Fruit fly (Drosophila melanogaster) whole organism, embryonic: ENCODE results near the gene shv.
A peak's percentile ranks its signal among the peaks of the same experiment; 100 is the strongest.

Experiments used
- Bgb ChIP-seq: fragments of 200-800 bp; sonication (Bioruptor generic); IDR thresholded peaks from 2 replicates; pipeline ENCODE4 v1.3.6; 2022; ENCODE audit warnings: missing biosample characterization, missing genetic modification characterization; ENCODE audit not compliant: partially characterized antibody
- CG10267 ChIP-seq: fragments of 200-800 bp; sonication (Bioruptor generic); optimal IDR thresholded peaks from 2 replicates; lab custom pipeline; 2018; ENCODE audit warnings: missing biosample characterization, mild to moderate bottlenecking, missing genetic modification characterization, moderate library complexity
- CG11093 ChIP-seq: fragments of 200-800 bp; sonication (Bioruptor generic); IDR thresholded peaks from 3 replicates; pipeline ENCODE4 v1.3.6; 2022; ENCODE audit warnings: missing biosample characterization, missing genetic modification characterization
- CG11560 ChIP-seq: fragments of 200-800 bp; sonication (Bioruptor generic); IDR thresholded peaks from 3 replicates; pipeline ENCODE4 v1.3.6; 2022; ENCODE audit warnings: missing biosample characterization, missing genetic modification characterization
- CG11695 ChIP-seq: fragments of 200-800 bp; sonication (Bioruptor generic); IDR thresholded peaks from 3 replicates; pipeline ENCODE4 v1.3.6; 2022; ENCODE audit warnings: missing biosample characterization, missing genetic modification characterization
- CG12104 ChIP-seq: fragments of 200-800 bp; sonication (Bioruptor generic); optimal IDR thresholded peaks from 3 replicates; lab custom pipeline; 2016; ENCODE audit warnings: missing biosample characterization, missing genetic modification characterization
- CG12299 ChIP-seq: fragments of 200-800 bp; sonication (Bioruptor generic); optimal IDR thresholded peaks from 2 replicates; lab custom pipeline; 2018; ENCODE audit warnings: missing biosample characterization, mild to moderate bottlenecking, missing genetic modification characterization
- CG13123 ChIP-seq: fragments of 200-800 bp; sonication (Bioruptor generic); optimal IDR thresholded peaks from 2 replicates; lab custom pipeline; 2016; ENCODE audit warnings: missing biosample characterization, missing genetic modification characterization
- CG13624 ChIP-seq: fragments of 200-800 bp; sonication (Bioruptor generic); optimal IDR thresholded peaks from 2 replicates; lab custom pipeline; 2016; ENCODE audit warnings: missing biosample characterization, missing genetic modification characterization
- CG15269 ChIP-seq: fragments of 200-800 bp; sonication (Bioruptor generic); optimal IDR thresholded peaks from 2 replicates; lab custom pipeline; 2018; ENCODE audit warnings: missing biosample characterization, mild to moderate bottlenecking, missing genetic modification characterization, moderate library complexity
- CG1602 ChIP-seq: fragments of 200-800 bp; sonication (Bioruptor generic); optimal IDR thresholded peaks from 3 replicates; lab custom pipeline; 2016; ENCODE audit warnings: missing biosample characterization, missing genetic modification characterization
- CG17612 ChIP-seq: fragments of 200-800 bp; sonication (Bioruptor generic); IDR thresholded peaks from 2 replicates; pipeline ENCODE4 v1.3.6; 2022; ENCODE audit warnings: missing biosample characterization, missing genetic modification characterization
- CG17912 ChIP-seq: fragments of 200-800 bp; sonication (Bioruptor generic); optimal IDR thresholded peaks from 2 replicates; lab custom pipeline; 2018; ENCODE audit warnings: missing biosample characterization, mild to moderate bottlenecking, missing genetic modification characterization
- CG1832 ChIP-seq: fragments of 200-800 bp; sonication (Bioruptor generic); optimal IDR thresholded peaks from 2 replicates; lab custom pipeline; 2017; ENCODE audit warnings: missing biosample characterization, mild to moderate bottlenecking, missing genetic modification characterization, inconsistent platforms
- CG18599 ChIP-seq: fragments of 200-800 bp; sonication (Bioruptor generic); optimal IDR thresholded peaks from 3 replicates; lab custom pipeline; 2017; ENCODE audit warnings: missing biosample characterization, missing genetic modification characterization, mild to moderate bottlenecking, moderate library complexity, missing genetic modification reagents
- CG2199 ChIP-seq: fragments of 200-800 bp; sonication (Bioruptor generic); IDR thresholded peaks from 3 replicates; pipeline ENCODE4 v1.3.6; 2022; ENCODE audit warnings: missing biosample characterization, missing genetic modification characterization
- CG31365 ChIP-seq: fragments of 200-800 bp; sonication (Bioruptor generic); optimal IDR thresholded peaks from 2 replicates; lab custom pipeline; 2018; ENCODE audit warnings: missing biosample characterization, mild to moderate bottlenecking, missing genetic modification characterization
- CG32532 ChIP-seq: fragments of 200-800 bp; sonication (Bioruptor generic); IDR thresholded peaks from 2 replicates; pipeline ENCODE4 v1.3.6; 2022; ENCODE audit warnings: missing biosample characterization, missing genetic modification characterization
- CG34422 ChIP-seq: fragments of 200-800 bp; sonication (Bioruptor generic); IDR thresholded peaks from 3 replicates; pipeline ENCODE4 v1.3.6; 2022; ENCODE audit warnings: missing biosample characterization, missing genetic modification characterization
- CG3847 ChIP-seq: fragments of 200-800 bp; sonication (Bioruptor generic); IDR thresholded peaks from 2 replicates; pipeline ENCODE4 v1.3.6; 2022; ENCODE audit warnings: missing biosample characterization, missing genetic modification characterization
- CG4707 ChIP-seq: fragments of 200-800 bp; sonication (Bioruptor generic); optimal IDR thresholded peaks from 2 replicates; lab custom pipeline; 2018; ENCODE audit warnings: missing biosample characterization, mild to moderate bottlenecking, missing genetic modification characterization, moderate library complexity
- CG5180 ChIP-seq: fragments of 200-800 bp; sonication (Bioruptor generic); optimal IDR thresholded peaks from 3 replicates; lab custom pipeline; 2017; ENCODE audit warnings: missing biosample characterization, missing genetic modification characterization, mild to moderate bottlenecking, moderate library complexity, missing genetic modification reagents
- CG7745 ChIP-seq: fragments of 200-800 bp; sonication (Bioruptor generic); optimal IDR thresholded peaks from 2 replicates; lab custom pipeline; 2018; ENCODE audit warnings: missing biosample characterization, mild to moderate bottlenecking, missing genetic modification characterization, moderate library complexity
- CG8944 ChIP-seq: fragments of 200-800 bp; sonication (Bioruptor generic); optimal IDR thresholded peaks from 3 replicates; lab custom pipeline; 2016; ENCODE audit warnings: missing biosample characterization, missing genetic modification characterization
- CG9215 ChIP-seq: fragments of 200-800 bp; sonication (Bioruptor generic); IDR thresholded peaks from 2 replicates; pipeline ENCODE4 v1.3.6; 2022; ENCODE audit warnings: missing biosample characterization, missing genetic modification characterization
- CG9797 ChIP-seq: fragments of 200-800 bp; sonication (Bioruptor generic); optimal IDR thresholded peaks from 3 replicates; lab custom pipeline; 2018; ENCODE audit warnings: missing biosample characterization, mild to moderate bottlenecking, missing genetic modification characterization
- CG9876 ChIP-seq: fragments of 200-800 bp; sonication (Bioruptor generic); optimal IDR thresholded peaks from 2 replicates; lab custom pipeline; 2016; ENCODE audit warnings: missing biosample characterization, missing genetic modification characterization
- CHES-1-like ChIP-seq: fragments of 200-800 bp; sonication (Bioruptor generic); optimal IDR thresholded peaks from 2 replicates; lab custom pipeline; 2016; ENCODE audit warnings: missing biosample characterization, missing genetic modification characterization
- Camta ChIP-seq: fragments of 200-800 bp; sonication (Bioruptor generic); optimal IDR thresholded peaks from 2 replicates; lab custom pipeline; 2016; ENCODE audit warnings: missing biosample characterization, missing genetic modification characterization
- D ChIP-seq, 2 experiments: fragments of 200-800 bp in 1 of 2; fragments of >200 bp in 1 of 2; sonication (Bioruptor generic) in 1 of 2; optimal IDR thresholded peaks; 2 replicates in 1 of 2; 3 replicates in 1 of 2; lab custom pipeline; 2017; ENCODE audit warnings: mild to moderate bottlenecking in 1 of 2, missing biosample characterization in 1 of 2, missing genetic modification characterization in 1 of 2, missing genetic modification reagents in 1 of 2
- Dll ChIP-seq: fragments of 200-800 bp; sonication (Bioruptor generic); IDR thresholded peaks from 4 replicates; pipeline ENCODE4 v1.3.6; 2022; ENCODE audit warnings: missing biosample characterization, missing genetic modification characterization; ENCODE audit not compliant: partially characterized antibody
- Drgx ChIP-seq: fragments of 200-800 bp; sonication (Bioruptor generic); IDR thresholded peaks from 2 replicates; pipeline ENCODE4 v1.3.6; 2022; ENCODE audit warnings: missing biosample characterization, missing genetic modification characterization
- Fer1 ChIP-seq: fragments of 200-800 bp; sonication (Bioruptor generic); optimal IDR thresholded peaks from 2 replicates; lab custom pipeline; 2017; ENCODE audit warnings: missing biosample characterization, mild to moderate bottlenecking, missing genetic modification characterization
- HLHmδ ChIP-seq: fragments of 200-800 bp; sonication (Bioruptor generic); optimal IDR thresholded peaks from 2 replicates; lab custom pipeline; 2018; ENCODE audit warnings: missing biosample characterization, mild to moderate bottlenecking, missing genetic modification characterization, moderate library complexity
- NC2α ChIP-seq: fragments of 200-800 bp; sonication (Bioruptor generic); optimal IDR thresholded peaks from 2 replicates; lab custom pipeline; 2016; ENCODE audit warnings: missing biosample characterization, missing genetic modification characterization
- Sox100B ChIP-seq: fragments of 200-800 bp; sonication (Bioruptor generic); optimal IDR thresholded peaks from 3 replicates; lab custom pipeline; 2018; ENCODE audit warnings: missing biosample characterization, mild to moderate bottlenecking, missing genetic modification characterization
- Spps ChIP-seq: fragments of 200-800 bp; sonication (Bioruptor generic); optimal IDR thresholded peaks from 2 replicates; lab custom pipeline; 2018; ENCODE audit warnings: missing biosample characterization, mild to moderate bottlenecking, missing genetic modification characterization
- ara ChIP-seq: fragments of 200-800 bp; sonication (Bioruptor generic); IDR thresholded peaks from 2 replicates; pipeline ENCODE4 v1.3.6; 2022; ENCODE audit warnings: missing biosample characterization, missing genetic modification characterization
- ase ChIP-seq: fragments of 200-800 bp; sonication (Bioruptor generic); IDR thresholded peaks from 3 replicates; pipeline ENCODE4 v1.3.6; 2022; ENCODE audit warnings: missing biosample characterization, missing genetic modification characterization
- br ChIP-seq: fragments of >200 bp; optimal IDR thresholded peaks from 2 replicates; lab custom pipeline; 2017
- chif ChIP-seq, 2 experiments: fragments of 200-800 bp; sonication (Bioruptor generic); optimal IDR thresholded peaks; 3 replicates each; lab custom pipeline; 2016; ENCODE audit warnings: missing biosample characterization in 2 of 2, missing genetic modification characterization in 2 of 2
- crp ChIP-seq, 2 experiments: fragments of 200-800 bp; sonication (Bioruptor generic); optimal IDR thresholded peaks; 2 replicates in 1 of 2; 3 replicates in 1 of 2; lab custom pipeline; 2017; ENCODE audit warnings: missing biosample characterization in 2 of 2, missing genetic modification characterization in 2 of 2, mild to moderate bottlenecking in 1 of 2, moderate library complexity in 1 of 2
- cwo ChIP-seq: fragments of 200-800 bp; sonication (Bioruptor generic); optimal IDR thresholded peaks from 3 replicates; lab custom pipeline; 2017; ENCODE audit warnings: missing biosample characterization, missing genetic modification characterization, mild to moderate bottlenecking, moderate library complexity, missing genetic modification reagents
- esg ChIP-seq: fragments of 200-800 bp; sonication (Bioruptor generic); conservative IDR thresholded peaks from 2 replicates; pipeline ENCODE4 v1.3.6; 2022; ENCODE audit warnings: missing biosample characterization, missing genetic modification characterization
- gro ChIP-seq: fragments of 200-800 bp; sonication (Bioruptor generic); optimal IDR thresholded peaks from 2 replicates; lab custom pipeline; 2016; ENCODE audit warnings: missing biosample characterization, missing genetic modification characterization
- jing ChIP-seq: fragments of 200-800 bp; sonication (Bioruptor generic); optimal IDR thresholded peaks from 2 replicates; lab custom pipeline; 2018; ENCODE audit warnings: missing biosample characterization, mild to moderate bottlenecking, missing genetic modification characterization
- mirr ChIP-seq: fragments of 200-800 bp; sonication (Bioruptor generic); optimal IDR thresholded peaks from 3 replicates; lab custom pipeline; 2018; ENCODE audit warnings: missing biosample characterization, mild to moderate bottlenecking, missing genetic modification characterization
- oc ChIP-seq: fragments of 200-800 bp; sonication (Bioruptor generic); optimal IDR thresholded peaks from 2 replicates; lab custom pipeline; 2018; ENCODE audit warnings: missing biosample characterization, mild to moderate bottlenecking, missing genetic modification characterization, moderate library complexity
- tgo ChIP-seq: fragments of 200-800 bp; sonication (Bioruptor generic); IDR thresholded peaks from 3 replicates; pipeline ENCODE4 v1.3.6; 2022; ENCODE audit warnings: missing biosample characterization, missing genetic modification characterization
- wdn ChIP-seq: fragments of 200-800 bp; sonication (Bioruptor generic); IDR thresholded peaks from 2 replicates; pipeline ENCODE4 v1.3.6; 2022; ENCODE audit warnings: missing biosample characterization, missing genetic modification characterization

shv gene

DNA sequence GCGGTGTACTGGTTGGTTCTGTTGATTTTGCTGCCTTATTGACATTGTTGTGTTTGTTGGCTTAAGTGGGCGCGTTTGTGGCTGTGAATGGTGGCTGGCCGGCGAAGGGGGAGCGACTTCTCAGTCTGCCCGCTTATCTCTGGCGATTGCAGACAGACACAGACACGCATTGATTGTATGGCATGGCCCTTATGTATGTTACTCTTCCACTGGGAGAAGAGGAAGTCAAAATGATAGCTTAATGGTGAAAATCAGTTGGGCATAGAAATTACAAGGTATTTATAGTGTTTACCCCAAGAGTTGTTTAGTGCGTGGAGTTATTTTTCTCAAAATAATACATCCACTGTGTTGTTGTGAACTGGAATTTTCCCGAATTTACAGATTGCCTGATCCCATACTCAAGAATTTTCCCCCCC lies 32.9 kb downstream of the shv start (continued):
- TF ChIP-seq CG31365, result peak; percentile 82
- TF ChIP-seq jing, result peak; percentile 57
- TF ChIP-seq Spps, result peak; percentile 69
- TF ChIP-seq CG4707 (GFP tag; lab: Kevin White, UChicago), result peak; percentile 95
- peak; percentile 54; the same call in 1 of the 2 replicates for TF ChIP-seq wdn (GFP tag; lab: Robert Waterston, UW)
- TF ChIP-seq Bgb (GFP tag; lab: Robert Waterston, UW), result no peak
- peak; percentile 86 for TF ChIP-seq CG8944 (GFP tag; lab: Kevin White, UChicago)
- TF ChIP-seq gro (GFP tag; lab: Kevin White, UChicago), result peak; percentile 69
- TF ChIP-seq oc, result peak; percentile 90
- peak; percentile 98 for TF ChIP-seq CG17912 (GFP tag; lab: Kevin White, UChicago)
- peak; percentile 79 for TF ChIP-seq cwo (GFP tag; lab: Kevin White, UChicago)
- peak; percentile 77; the same call in 2 of the 3 replicates for TF ChIP-seq CG11093 (GFP tag; lab: Robert Waterston, UW)
- TF ChIP-seq CG2199, result no peak
- peak; percentile 45; the same call in 1 of the 2 replicates for TF ChIP-seq CG9215 (GFP tag; lab: Robert Waterston, UW)
- peak; percentile 90 for TF ChIP-seq CG9876 (GFP tag; lab: Kevin White, UChicago)
- peak; percentile 62; the same call in 1 of the 2 replicates for TF ChIP-seq CG17612 (GFP tag; lab: Robert Waterston, UW)
- peak; percentile 81 for TF ChIP-seq CG7745 (tag; lab: Kevin White, UChicago)
- peak; percentile 59; the same call in 1 of the 2 replicates for TF ChIP-seq CG32532 (GFP tag; lab: Robert Waterston, UW)
- TF ChIP-seq CG1832 (GFP tag; lab: Kevin White, UChicago), result peak; percentile 48
- TF ChIP-seq CG12104 (GFP tag; lab: Kevin White, UChicago), result peak; percentile 86
- TF ChIP-seq CG13624 (GFP tag; lab: Kevin White, UChicago), result peak; percentile 85
- TF ChIP-seq CG11695 (GFP tag; lab: Robert Waterston, UW), result peak; percentile 83
- TF ChIP-seq Sox100B (GFP tag; lab: Kevin White, UChicago), result peak; percentile 92
- peak; percentile 79 for TF ChIP-seq CG15269
- peak; percentile 67 for TF ChIP-seq CG1602 (GFP tag; lab: Kevin White, UChicago)
- TF ChIP-seq CG18599 (GFP tag; lab: Kevin White, UChicago), result peak; percentile 95
- peak; percentile 74 to 92 for TF ChIP-seq chif (GFP tag; optimal IDR thresholded peaks at IDR 0.05; lab: Kevin White, UChicago)
- TF ChIP-seq CG5180, result peak; percentile 88
- peak; percentile 69 for TF ChIP-seq tgo
- TF ChIP-seq CHES-1-like (GFP tag; lab: Kevin White, UChicago), result peak; percentile 92
- peak; percentile 87 for TF ChIP-seq ara (GFP tag; lab: Robert Waterston, UW)
- TF ChIP-seq ase, result peak; percentile 60; the same call in 2 of the 3 replicates
- peak; percentile 95 for TF ChIP-seq Fer1 (GFP tag; lab: Kevin White, UChicago)
- TF ChIP-seq br (lab: Kevin White, UChicago), result no peak
- peak; percentile 39 for TF ChIP-seq CG10267 (tag; lab: Kevin White, UChicago)
- peak; percentile 69; the same call in 1 of the 3 replicates for TF ChIP-seq CG34422 (GFP tag; lab: Robert Waterston, UW)
- peak; percentile 90 for TF ChIP-seq Camta
- TF ChIP-seq CG3847 (GFP tag; lab: Robert Waterston, UW), result peak; percentile 53
- TF ChIP-seq CG9797, result peak; percentile 41
- peak; percentile 93 for TF ChIP-seq mirr
- TF ChIP-seq Dll (GFP tag; lab: Robert Waterston, UW), result no peak
- peak; percentile 91 for TF ChIP-seq CG12299 (tag; lab: Kevin White, UChicago)
- TF ChIP-seq crp (GFP tag; optimal IDR thresholded peaks at IDR 0.05; lab: Kevin White, UChicago), result peak in 1 of 2 experiments; percentile 45
- TF ChIP-seq CG11560, result 0 out of 3 replicates have a peak, but pooled peaks have one; percentile 22
- peak; percentile 98 for TF ChIP-seq HLHmδ (GFP tag; lab: Kevin White, UChicago)
- no peak for TF ChIP-seq esg (GFP tag; lab: Robert Waterston, UW)
- TF ChIP-seq D (optimal IDR thresholded peaks at IDR 0.05; lab: Kevin White, UChicago), result no peak
- peak; percentile 89 for TF ChIP-seq D (GFP tag; optimal IDR thresholded peaks at IDR 0.05; lab: Kevin White, UChicago)
- peak; percentile 46 for TF ChIP-seq Drgx (GFP tag; lab: Robert Waterston, UW)
- TF ChIP-seq CG13123 (GFP tag; lab: Kevin White, UChicago), result peak; percentile 93
- peak; percentile 86 for TF ChIP-seq NC2α (GFP tag; lab: Kevin White, UChicago)
